Worm (Caenorhabditis elegans): Measurements from ENCODE around the gene ZK546.19.

- TF ChIP-seq lin-39 (tag; optimal IDR thresholded peaks at IDR 0.05) (no peak), lin-13 (GFP tag; optimal IDR thresholded peaks at IDR 0.05) (no peak), nhr-237 (tag; optimal IDR thresholded peaks at IDR 0.05) (no peak), egl-27 (tag; optimal IDR thresholded peaks at IDR 0.05) (no peak), elt-3 (tag; optimal IDR thresholded peaks at IDR 0.05) (peak in 1 of 6 experiments; percentile 25), nhr-28 (tag; optimal IDR thresholded peaks at IDR 0.05) (no peak)
These were observed 44.5 kb downstream of the ZK546.19 start for ce11 chrII:4985961-4986503.

All from whole organism, L1 larva.